Worm (Caenorhabditis elegans) whole organism, L4/young adult: ENCODE results near the gene hel-1.

Source experiments
- dao-5 ChIP-seq: sonication (generic microtip); optimal IDR thresholded peaks from 2 replicates; lab custom pipeline; 2016; ENCODE audit warnings: missing genotype, missing genetic modification characterization, moderate library complexity, missing compliant biosample characterization
- him-1 ChIP-seq: sonication (generic microtip); optimal IDR thresholded peaks from 2 replicates; lab custom pipeline; 2016; ENCODE audit warnings: missing genotype, missing genetic modification reagents, missing genetic modification characterization, missing compliant biosample characterization

ce11 chrII:8346384-8346783 is 17.7 kb upstream of the hel-1 start, which contains the start of gene eff-1:
- TF ChIP-seq dao-5 (tag; lab: Kevin White, UChicago) (no peak), him-1 (tag; lab: Kevin White, UChicago) (no peak)
